Worm (Caenorhabditis elegans): ENCODE results near the gene srh-125.

The srh-125 gene

DNA sequence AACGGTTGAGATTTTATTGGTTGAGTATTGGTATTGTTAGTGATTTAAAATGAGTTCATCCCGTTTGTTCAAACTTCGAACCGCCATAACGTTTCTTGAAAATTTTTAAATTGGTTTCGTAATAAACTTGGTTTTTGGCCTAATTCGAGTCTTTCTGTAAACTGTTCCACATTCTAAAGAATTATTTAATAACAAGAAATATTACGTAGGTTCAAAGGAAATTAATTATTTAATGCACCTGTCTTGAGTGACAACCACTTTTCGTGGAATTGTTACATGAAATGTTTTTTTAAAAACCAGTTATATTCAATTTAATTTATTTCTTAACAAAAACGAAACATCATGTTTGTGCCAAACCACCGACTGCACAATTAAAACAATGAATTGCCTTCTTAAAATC, 24.5 kb upstream of the srh-125 start:
- TF ChIP-seq lsl-1 (GFP tag; optimal IDR thresholded peaks at IDR 0.05) = no peak
- TF ChIP-seq ceh-27 (GFP tag; optimal IDR thresholded peaks at IDR 0.05) = no peak

DNA sequence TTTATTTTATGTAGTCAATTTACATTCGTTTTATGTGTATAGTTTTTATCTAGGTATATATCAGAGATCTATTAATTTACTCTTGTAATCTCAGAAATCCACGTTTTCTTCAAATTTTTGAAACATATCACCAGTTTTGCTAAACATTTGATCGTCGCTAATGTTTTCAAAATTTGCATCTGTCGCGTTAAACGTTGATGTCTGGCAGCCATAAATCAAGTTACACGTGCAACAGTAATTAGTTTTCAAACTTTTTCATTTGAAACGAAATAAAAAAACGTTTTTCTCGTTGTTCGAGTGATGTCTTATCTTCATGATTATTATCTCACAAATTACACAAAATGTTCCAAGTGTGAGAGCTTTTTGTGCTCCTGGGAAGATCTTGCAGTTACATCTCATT, 20.8 kb upstream of the srh-125 start, which contains the start of gene srh-79:
srh-79 (plus strand) TSS at position 301 of the 400 bp plus-strand sequence.
- TF ChIP-seq madf-10 (tag; optimal IDR thresholded peaks at IDR 0.05) (no peak), let-526 (GFP tag; IDR thresholded peaks at IDR 0.05) (no peak), hrde-1 (tag; optimal IDR thresholded peaks at IDR 0.05; ENCODE audit: borderline replicate concordance) (no peak), snpc-3.4 (tag; optimal IDR thresholded peaks at IDR 0.05) (no peak), F57A8.1 (GFP tag; optimal IDR thresholded peaks at IDR 0.05) (no peak), nhr-80 (tag; optimal IDR thresholded peaks at IDR 0.05) (no peak), pbrm-1 (GFP tag; IDR thresholded peaks at IDR 0.05) (no peak), ceh-40 (GFP tag; IDR thresholded peaks at IDR 0.05) (no peak), lsy-27 (tag; optimal IDR thresholded peaks at IDR 0.05; ENCODE audit: borderline replicate concordance, insufficient read depth) (no peak), bed-1 (GFP tag; IDR thresholded peaks at IDR 0.05) (no peak), F52B5.7 (tag; optimal IDR thresholded peaks at IDR 0.05) (no peak)

DNA sequence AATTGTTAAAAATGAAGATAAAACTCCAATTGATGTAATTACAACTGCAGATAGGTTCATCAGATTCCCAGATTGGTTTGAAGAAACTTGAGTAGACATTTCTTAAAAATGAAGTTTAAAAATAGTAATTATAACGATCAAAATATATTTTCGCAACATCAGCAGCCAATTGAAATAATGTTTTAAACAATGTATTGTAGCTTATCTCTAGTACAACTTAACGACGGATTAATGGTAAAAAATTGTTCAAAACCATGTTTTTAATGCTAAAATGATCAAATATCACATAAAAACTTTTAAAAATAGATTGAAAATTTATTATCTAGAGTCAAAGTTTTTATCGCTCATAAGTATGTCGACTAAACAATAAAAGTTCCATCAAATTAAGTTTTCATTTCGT, 18.5 kb upstream of the srh-125 start, which contains the start of gene srbc-11:
srbc-11 (minus strand) TSS at position 101 of the 400 bp plus-strand sequence.
- no peak for TF ChIP-seq ccch-3 (GFP tag; optimal IDR thresholded peaks at IDR 0.05)
- no peak for TF ChIP-seq nhr-90 (tag; optimal IDR thresholded peaks at IDR 0.05)
- TF ChIP-seq ZK185.1 (tag; optimal IDR thresholded peaks at IDR 0.05; ENCODE audit: poor library complexity, severe bottlenecking) = no peak
- TF ChIP-seq attf-5 (GFP tag; optimal IDR thresholded peaks at IDR 0.05) = no peak
- no peak for TF ChIP-seq B0336.3 (GFP tag; IDR thresholded peaks at IDR 0.05)
- TF ChIP-seq ztf-3 (GFP tag; optimal IDR thresholded peaks at IDR 0.05) = no peak
- TF ChIP-seq sptf-2 (GFP tag; optimal IDR thresholded peaks at IDR 0.05) = no peak
- no peak for TF ChIP-seq let-526 (GFP tag; IDR thresholded peaks at IDR 0.05)

DNA sequence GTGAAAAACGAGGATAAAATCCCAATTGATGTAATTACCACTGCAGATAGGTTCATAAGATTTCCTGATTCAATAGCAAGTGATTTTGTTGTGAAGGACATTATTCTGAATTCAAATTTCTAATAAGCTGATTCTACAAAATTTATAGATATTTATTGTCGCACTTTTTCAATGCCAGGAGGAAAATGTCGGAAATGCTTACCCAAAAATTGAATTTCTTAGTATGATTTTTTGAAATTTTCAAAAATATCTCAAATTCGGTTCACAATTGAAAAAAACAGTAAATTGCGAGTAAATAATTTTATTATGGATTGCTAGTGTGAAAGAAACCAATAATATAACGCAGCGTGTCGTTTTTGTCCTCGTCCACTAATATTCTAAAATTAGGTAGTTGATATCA, 16.3 kb upstream of the srh-125 start, which contains the start of gene srbc-10:
srbc-10 (minus strand) TSS at position 101 of the 400 bp plus-strand sequence.
- TF ChIP-seq madf-8 (GFP tag; conservative IDR thresholded peaks at IDR 0.05) = no peak

DNA sequence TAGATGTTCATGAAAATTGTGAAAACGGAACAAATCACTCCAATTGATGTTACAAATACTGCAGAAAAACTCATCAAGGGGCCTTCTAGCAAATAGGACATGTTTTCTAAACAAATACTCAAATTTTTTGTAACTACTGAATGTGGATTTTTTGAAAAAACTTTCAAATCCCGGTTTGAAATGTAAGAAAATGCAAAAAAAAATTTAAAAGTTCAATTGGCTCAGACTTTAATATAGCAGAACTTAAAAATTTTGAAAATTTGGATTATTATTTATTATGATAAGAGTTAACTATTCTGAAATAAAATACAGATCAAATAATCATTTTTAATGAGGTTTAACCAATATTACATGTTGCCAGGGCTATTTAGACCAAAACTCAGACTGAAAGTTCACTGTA, 13.7 kb upstream of the srh-125 start, which contains the start of gene srbc-9:
srbc-9 (minus strand) TSS at position 101 of the 400 bp plus-strand sequence.
- TF ChIP-seq snpc-3.4 (tag; optimal IDR thresholded peaks at IDR 0.05) = no peak
- TF ChIP-seq lsl-1 (GFP tag; optimal IDR thresholded peaks at IDR 0.05) = no peak
- TF ChIP-seq sea-2 (GFP tag; IDR thresholded peaks at IDR 0.05) = no peak
- TF ChIP-seq unc-130 (GFP tag; optimal IDR thresholded peaks at IDR 0.05) = no peak
- TF ChIP-seq nfya-2 (GFP tag; IDR thresholded peaks at IDR 0.05) = no peak
- TF ChIP-seq ceh-100 (GFP tag; IDR thresholded peaks at IDR 0.05) = no peak
- no peak for TF ChIP-seq ceh-27 (GFP tag; optimal IDR thresholded peaks at IDR 0.05)
- TF ChIP-seq lag-1 (GFP tag; IDR thresholded peaks at IDR 0.05) = no peak
- TF ChIP-seq B0336.3 (GFP tag; IDR thresholded peaks at IDR 0.05) = no peak
- no peak for TF ChIP-seq pha-4 (tag; optimal IDR thresholded peaks at IDR 0.05)
- TF ChIP-seq attf-6 (GFP tag; IDR thresholded peaks at IDR 0.05) = no peak
- TF ChIP-seq dpff-1 (tag; optimal IDR thresholded peaks at IDR 0.05) = no peak
- TF ChIP-seq ama-1 (optimal IDR thresholded peaks at IDR 0.05) = no peak
- TF ChIP-seq ama-1 (GFP tag; optimal IDR thresholded peaks at IDR 0.05) = no peak
- TF ChIP-seq hrde-1 (tag; optimal IDR thresholded peaks at IDR 0.05; ENCODE audit: borderline replicate concordance) = no peak
- TF ChIP-seq egrh-3 (GFP tag; IDR thresholded peaks at IDR 0.05) = no peak
- no peak for TF ChIP-seq ceh-79 (tag; optimal IDR thresholded peaks at IDR 0.05)
- TF ChIP-seq nhr-120 (GFP tag; IDR thresholded peaks at IDR 0.05) = no peak
- TF ChIP-seq F22D6.2 (tag; optimal IDR thresholded peaks at IDR 0.05) = no peak
- TF ChIP-seq ZK185.1 (tag; optimal IDR thresholded peaks at IDR 0.05; ENCODE audit: poor library complexity, severe bottlenecking) = no peak
